Fruit fly (Drosophila melanogaster) whole organism, wandering third instar larva: ENCODE measurements around the gene CG9917.

Source experiments
- CG32264 ChIP-seq: fragments of 200-800 bp; sonication (Bioruptor generic); optimal IDR thresholded peaks from 2 replicates; lab custom pipeline; 2016; ENCODE audit warnings: missing biosample characterization, missing genetic modification characterization
- CG9705 ChIP-seq: fragments of 200-800 bp; sonication (Bioruptor generic); optimal IDR thresholded peaks from 2 replicates; lab custom pipeline; 2018; ENCODE audit warnings: missing biosample characterization, mild to moderate bottlenecking, missing genetic modification characterization
- Dif ChIP-seq: fragments of 200-275, 200-300 bp; sonication (Bioruptor generic); optimal IDR thresholded peaks from 2 replicates; lab custom pipeline; 2018; ENCODE audit warnings: missing biosample characterization, missing genetic modification characterization; ENCODE audit not compliant: partially characterized antibody
- GATAd ChIP-seq: sonication (Bioruptor generic); optimal IDR thresholded peaks from 2 replicates; lab custom pipeline; 2016; ENCODE audit warnings: missing biosample characterization, missing genetic modification characterization
- HLH106 ChIP-seq: fragments of 200-800 bp; optimal IDR thresholded peaks from 3 replicates; lab custom pipeline; 2019; ENCODE audit warnings: missing biosample characterization, mild to moderate bottlenecking, missing genetic modification characterization, moderate library complexity
- Hnf4 ChIP-seq: fragments of 200-800 bp; sonication (Bioruptor generic); optimal IDR thresholded peaks from 2 replicates; lab custom pipeline; 2016; ENCODE audit warnings: missing biosample characterization, mild to moderate bottlenecking, missing genetic modification characterization
- Hr78 ChIP-seq: fragments of >200 bp; optimal IDR thresholded peaks from 2 replicates; lab custom pipeline; 2017; ENCODE audit warnings: missing biosample characterization, missing genetic modification characterization
- Hr83 ChIP-seq: fragments of 200-300 bp; sonication (Bioruptor generic); optimal IDR thresholded peaks from 2 replicates; lab custom pipeline; 2016; ENCODE audit warnings: missing biosample characterization, mild to moderate bottlenecking, missing genetic modification characterization, moderate library complexity; ENCODE audit not compliant: poor library complexity, severe bottlenecking
- Jra ChIP-seq: sonication (Bioruptor generic); optimal IDR thresholded peaks from 2 replicates; lab custom pipeline; 2016; ENCODE audit warnings: missing biosample characterization, missing genetic modification characterization
- Mio ChIP-seq: sonication (Bioruptor generic); optimal IDR thresholded peaks from 2 replicates; lab custom pipeline; 2016; ENCODE audit warnings: missing biosample characterization, missing genetic modification characterization
- Myc ChIP-seq: fragments of >200 bp; optimal IDR thresholded peaks from 2 replicates; lab custom pipeline; 2017
- N ChIP-seq: fragments of >200 bp; optimal IDR thresholded peaks from 2 replicates; lab custom pipeline; 2018; ENCODE audit warnings: missing biosample characterization, missing external identifiers, missing genetic modification characterization
- OdsH ChIP-seq: fragments of 200-800 bp; sonication (Bioruptor generic); optimal IDR thresholded peaks from 2 replicates; lab custom pipeline; 2016; ENCODE audit warnings: missing biosample characterization, mild to moderate bottlenecking, missing genetic modification characterization
- Rel ChIP-seq, 2 experiments: fragments of 200-800 bp; sonication (Bioruptor generic) in 1 of 2; optimal IDR thresholded peaks; 2 replicates in 1 of 2; 3 replicates in 1 of 2; lab custom pipeline; 2016 to 2019; ENCODE audit warnings: mild to moderate bottlenecking in 2 of 2, missing biosample characterization in 2 of 2, missing genetic modification characterization in 2 of 2, moderate library complexity in 1 of 2
- Sp1 ChIP-seq: fragments of 200-800 bp; sonication (Bioruptor generic); optimal IDR thresholded peaks from 3 replicates; lab custom pipeline; 2019; ENCODE audit warnings: missing biosample characterization, mild to moderate bottlenecking, missing genetic modification characterization, moderate library complexity
- Vsx2 ChIP-seq: fragments of 200-300, 225-300 bp; sonication (Bioruptor generic); optimal IDR thresholded peaks from 2 replicates; lab custom pipeline; 2018; ENCODE audit warnings: missing biosample characterization, missing genetic modification characterization; ENCODE audit not compliant: partially characterized antibody
- br ChIP-seq: fragments of 200-800 bp; sonication (Bioruptor generic); optimal IDR thresholded peaks from 2 replicates; lab custom pipeline; 2016; ENCODE audit warnings: missing biosample characterization, missing genetic modification characterization
- dl ChIP-seq, 2 experiments: fragments of 175-275, 200-275 bp in 1 of 2; fragments of 200-275 bp in 1 of 2; sonication (Bioruptor generic); optimal IDR thresholded peaks; lab custom pipeline; 2018; ENCODE audit warnings: mild to moderate bottlenecking in 2 of 2, missing biosample characterization in 2 of 2, missing genetic modification characterization in 2 of 2, moderate library complexity in 2 of 2; ENCODE audit not compliant: partially characterized antibody in 2 of 2, insufficient read depth in 1 of 2
- dmrt93B ChIP-seq: fragments of 200-800 bp; sonication (Bioruptor generic); optimal IDR thresholded peaks from 2 replicates; lab custom pipeline; 2018; ENCODE audit warnings: missing biosample characterization, mild to moderate bottlenecking, missing genetic modification characterization
- ey ChIP-seq: fragments of 200-800 bp; sonication (Bioruptor generic); optimal IDR thresholded peaks from 2 replicates; lab custom pipeline; 2016; ENCODE audit warnings: missing biosample characterization, missing genetic modification characterization
- foxo ChIP-seq, 2 experiments: fragments of 200-800 bp; sonication (Bioruptor generic); optimal IDR thresholded peaks; 2 replicates in 1 of 2; 3 replicates in 1 of 2; lab custom pipeline; 2016 to 2017; ENCODE audit warnings: missing biosample characterization in 2 of 2, missing genetic modification characterization in 2 of 2
- fru ChIP-seq: fragments of 200-800 bp; sonication (Bioruptor generic); optimal IDR thresholded peaks from 3 replicates; lab custom pipeline; 2016; ENCODE audit warnings: missing biosample characterization, mild to moderate bottlenecking, missing genetic modification characterization
- h ChIP-seq: fragments of 200-800 bp; sonication (Bioruptor generic); optimal IDR thresholded peaks from 3 replicates; lab custom pipeline; 2016; ENCODE audit warnings: missing biosample characterization, mild to moderate bottlenecking, missing genetic modification characterization
- jim ChIP-seq: fragments of 175-275, 200-325 bp; sonication (Bioruptor generic); optimal IDR thresholded peaks from 2 replicates; lab custom pipeline; 2016; ENCODE audit warnings: missing biosample characterization, mild to moderate bottlenecking, missing genetic modification characterization
- lola ChIP-seq: fragments of >200 bp; optimal IDR thresholded peaks from 2 replicates; lab custom pipeline; 2017; ENCODE audit warnings: missing biosample characterization, missing genetic modification characterization
- psq ChIP-seq: fragments of 200-800 bp; sonication (Bioruptor generic); optimal IDR thresholded peaks from 3 replicates; lab custom pipeline; 2017; ENCODE audit warnings: missing biosample characterization, mild to moderate bottlenecking, missing genetic modification characterization, moderate library complexity
- rgr ChIP-seq: fragments of 200-800 bp; sonication (Bioruptor generic); optimal IDR thresholded peaks from 3 replicates; lab custom pipeline; 2016; ENCODE audit warnings: missing biosample characterization, mild to moderate bottlenecking, missing genetic modification characterization
- sage ChIP-seq: fragments of 200-800 bp; sonication (Bioruptor generic); optimal IDR thresholded peaks from 2 replicates; lab custom pipeline; 2016; ENCODE audit warnings: missing biosample characterization, mild to moderate bottlenecking, missing genetic modification characterization
- sv ChIP-seq: fragments of 200-800 bp; sonication (Bioruptor generic); optimal IDR thresholded peaks from 3 replicates; lab custom pipeline; 2016; ENCODE audit warnings: missing biosample characterization, missing genetic modification characterization
- tai ChIP-seq: sonication (Bioruptor generic); optimal IDR thresholded peaks from 2 replicates; lab custom pipeline; 2016; ENCODE audit warnings: missing biosample characterization, missing genetic modification characterization
- usp ChIP-seq: fragments of >200 bp; optimal IDR thresholded peaks from 2 replicates; lab custom pipeline; 2017; ENCODE audit warnings: missing biosample characterization, missing genetic modification characterization
- woc ChIP-seq: sonication (Bioruptor generic); optimal IDR thresholded peaks from 2 replicates; lab custom pipeline; 2016; ENCODE audit warnings: missing biosample characterization, mild to moderate bottlenecking, missing genetic modification characterization

The CG9917 gene

dm6 chrX:16358670-16359320 lies 35.8 kb upstream of the CG9917 start, which contains the start of the genes U2af50 and PIG-Q:
Gene U2af50, minus strand, starts transcription at chrX:16359039.
Gene PIG-Q, plus strand, starts transcription at chrX:16359143.
- peak; percentile 56 for TF ChIP-seq ey (GFP tag; lab: Kevin White, UChicago)
- TF ChIP-seq HLH106 (tag; lab: Kevin White, UChicago): peak; percentile 92
- TF ChIP-seq OdsH: peak; percentile 63
- peak; percentile 76 for TF ChIP-seq sv (GFP tag; lab: Kevin White, UChicago)
- no peak for TF ChIP-seq dl (GFP tag; optimal IDR thresholded peaks at IDR 0.05; lab: Kevin White, UChicago; ENCODE audit: insufficient read depth in 1 of 2, partially characterized antibody in 2 of 2)
- peak; percentile 84 for TF ChIP-seq CG9705 (GFP tag; lab: Kevin White, UChicago)
- TF ChIP-seq jim (GFP tag; lab: Kevin White, UChicago): no peak
- TF ChIP-seq fru (GFP tag; lab: Kevin White, UChicago): no peak
- peak; percentile 5 for TF ChIP-seq Myc
- no peak for TF ChIP-seq usp (GFP tag; lab: Kevin White, UChicago)
- TF ChIP-seq Rel (GFP tag; optimal IDR thresholded peaks at IDR 0.05; lab: Kevin White, UChicago): peak; percentile 14
- TF ChIP-seq Rel (tag; optimal IDR thresholded peaks at IDR 0.05; lab: Kevin White, UChicago): peak; percentile 74
- peak; percentile 82 for TF ChIP-seq rgr
- peak; percentile 82 for TF ChIP-seq psq
- peak; percentile 26 for TF ChIP-seq GATAd (GFP tag; lab: Kevin White, UChicago)
- TF ChIP-seq foxo (GFP tag; optimal IDR thresholded peaks at IDR 0.05; lab: Kevin White, UChicago): peak in 1 of 2 experiments; percentile 86
- TF ChIP-seq Vsx2 (GFP tag; lab: Kevin White, UChicago): no peak
- TF ChIP-seq sage: peak; percentile 51
- TF ChIP-seq br (GFP tag; lab: Kevin White, UChicago): no peak
- TF ChIP-seq woc (GFP tag; lab: Kevin White, UChicago): peak; percentile 45
- TF ChIP-seq Dif: peak; percentile 5
- TF ChIP-seq Hnf4 (GFP tag; lab: Kevin White, UChicago): peak; percentile 76
- TF ChIP-seq Mio: no peak
- no peak for TF ChIP-seq lola (GFP tag; lab: Kevin White, UChicago)
- peak; percentile 90 for TF ChIP-seq Sp1 (GFP tag; lab: Kevin White, UChicago)
- no peak for TF ChIP-seq N

DNA sequence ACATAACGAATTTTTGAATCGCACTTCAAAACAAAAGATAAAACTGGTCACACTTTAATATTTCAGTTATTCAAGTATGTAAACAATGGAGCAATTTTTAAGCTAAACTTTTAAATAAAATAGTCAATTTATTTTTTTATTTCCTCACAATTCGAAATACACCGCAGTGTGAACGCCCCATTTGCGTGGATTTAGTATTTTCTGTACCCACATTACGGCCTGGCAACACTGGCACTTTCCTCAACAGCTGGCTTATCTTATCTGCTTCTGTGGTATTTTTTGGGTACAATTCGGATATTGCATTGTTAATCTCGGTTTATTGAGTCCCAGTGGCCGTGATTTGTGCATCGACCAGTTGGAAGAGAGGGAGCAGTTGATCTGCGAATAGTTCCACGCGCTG lies 27.0 kb upstream of the CG9917 start, which contains the start of gene sl:
Gene sl, plus strand, starts transcription at position 254 of the 400 bp plus-strand sequence.
- no peak for TF ChIP-seq lola (GFP tag; lab: Kevin White, UChicago)
- peak; percentile 80 for TF ChIP-seq N
- peak; percentile 12 for TF ChIP-seq Myc
- peak; percentile 17 for TF ChIP-seq woc (GFP tag; lab: Kevin White, UChicago)

DNA sequence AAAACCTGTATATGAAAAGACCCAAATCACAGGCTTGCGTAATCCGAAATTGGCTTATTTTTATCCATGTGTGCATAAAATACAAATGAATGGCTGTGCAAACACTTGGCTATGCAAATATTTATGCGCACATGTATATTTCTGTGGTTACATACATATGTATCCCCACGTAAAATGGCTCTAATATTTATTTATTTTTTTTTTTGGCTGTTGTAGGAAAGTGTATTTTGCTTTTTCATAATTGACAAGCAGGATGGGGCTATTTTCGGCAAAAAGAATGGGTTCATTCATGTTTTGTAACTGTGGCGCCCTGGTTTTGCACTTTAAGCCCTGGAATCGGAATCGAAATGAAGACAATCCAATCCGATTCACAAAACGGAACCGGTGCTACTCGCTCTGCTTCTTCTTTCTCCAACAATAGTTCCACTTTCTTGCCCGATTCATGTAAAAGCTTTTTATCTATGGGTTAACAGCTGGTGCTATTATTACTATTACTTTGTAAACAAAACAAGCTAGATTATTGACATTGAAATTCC lies 12.1 kb upstream of the CG9917 start:
- peak; percentile 72 for TF ChIP-seq Hnf4 (GFP tag; lab: Kevin White, UChicago)
- TF ChIP-seq dmrt93B (GFP tag; lab: Kevin White, UChicago): peak; percentile 33
- peak; percentile 31 for TF ChIP-seq sv (GFP tag; lab: Kevin White, UChicago)
- peak; percentile 2 for TF ChIP-seq tai (GFP tag; lab: Kevin White, UChicago)
- peak; percentile 25 for TF ChIP-seq Jra (GFP tag; lab: Kevin White, UChicago)
- TF ChIP-seq ey (GFP tag; lab: Kevin White, UChicago): peak; percentile 72
- TF ChIP-seq foxo (GFP tag; optimal IDR thresholded peaks at IDR 0.05; lab: Kevin White, UChicago): peak in 1 of 2 experiments; percentile 85
- peak; percentile 82 for TF ChIP-seq rgr
- no peak for TF ChIP-seq CG32264 (GFP tag; lab: Kevin White, UChicago)
- peak; percentile 78 for TF ChIP-seq fru (GFP tag; lab: Kevin White, UChicago)
- TF ChIP-seq CG9705 (GFP tag; lab: Kevin White, UChicago): peak; percentile 12
- peak; percentile 62 for TF ChIP-seq HLH106 (tag; lab: Kevin White, UChicago)
- peak; percentile 72 for TF ChIP-seq br (GFP tag; lab: Kevin White, UChicago)
- peak; percentile 69 for TF ChIP-seq Hr83
- peak; percentile 30 for TF ChIP-seq woc (GFP tag; lab: Kevin White, UChicago)
- peak; percentile 61 for TF ChIP-seq psq
- no peak for TF ChIP-seq sage
- TF ChIP-seq OdsH: peak; percentile 68
- no peak for TF ChIP-seq usp (GFP tag; lab: Kevin White, UChicago)
- TF ChIP-seq Sp1 (GFP tag; lab: Kevin White, UChicago): peak; percentile 64
- no peak for TF ChIP-seq dl (GFP tag; optimal IDR thresholded peaks at IDR 0.05; lab: Kevin White, UChicago; ENCODE audit: insufficient read depth in 1 of 2, partially characterized antibody in 2 of 2)
- no peak for TF ChIP-seq Hr78 (GFP tag; lab: Kevin White, UChicago)
- TF ChIP-seq h (GFP tag; lab: Kevin White, UChicago): peak; percentile 78
